Worm (Caenorhabditis elegans) whole organism, L4 larva: ENCODE data around the gene ZC8.6.

Source experiments
- ceh-44 ChIP-seq: fragments of 200-800 bp; sonication (Bioruptor generic); IDR thresholded peaks from 2 replicates; pipeline ENCODE4 v1.3.6; 2022; ENCODE audit warnings: missing genetic modification reagents, missing genetic modification characterization, missing compliant biosample characterization
- egl-27 ChIP-seq: sonication (generic microtip); optimal IDR thresholded peaks from 3 replicates; lab custom pipeline; 2017; ENCODE audit warnings: missing biosample characterization, missing genetic modification reagents, missing genetic modification characterization
- fkh-10 ChIP-seq: fragments of 150-350 bp; optimal IDR thresholded peaks from 2 replicates; lab custom pipeline; 2014; ENCODE audit warnings: missing biosample characterization, missing genetic modification reagents, missing genetic modification characterization
- fos-1 ChIP-seq: fragments of 150-350 bp; optimal IDR thresholded peaks from 2 replicates; lab custom pipeline; 2014; ENCODE audit warnings: missing biosample characterization, missing genetic modification characterization
- lin-39 ChIP-seq: fragments of 150-350 bp; optimal IDR thresholded peaks from 2 replicates; lab custom pipeline; 2014; ENCODE audit warnings: missing biosample characterization, missing genetic modification reagents, missing genetic modification characterization
- madf-5 ChIP-seq, 2 experiments: fragments of 200-800 bp; sonication (Bioruptor generic); IDR thresholded peaks; 2 replicates each; pipeline ENCODE4 v1.3.6; 2022; ENCODE audit warnings: missing compliant biosample characterization in 2 of 2, missing genetic modification characterization in 2 of 2
- mep-1 ChIP-seq: fragments of 150-350 bp; sonication (generic microtip); optimal IDR thresholded peaks from 3 replicates; lab custom pipeline; 2014; ENCODE audit warnings: missing biosample characterization, missing genetic modification characterization
- nhr-237 ChIP-seq: sonication (generic microtip); optimal IDR thresholded peaks from 2 replicates; lab custom pipeline; 2017; ENCODE audit warnings: missing biosample characterization, missing genetic modification characterization
- pqm-1 ChIP-seq: sonication (generic microtip); optimal IDR thresholded peaks from 2 replicates; lab custom pipeline; 2017; ENCODE audit warnings: missing biosample characterization, missing genetic modification characterization
- snpc-4 ChIP-seq: fragments of 150-350 bp; optimal IDR thresholded peaks from 2 replicates; lab custom pipeline; 2014; ENCODE audit warnings: missing biosample characterization, missing genetic modification characterization
- unc-130 ChIP-seq: sonication (generic microtip); optimal IDR thresholded peaks from 2 replicates; lab custom pipeline; 2016; ENCODE audit warnings: missing genetic modification reagents, missing genetic modification characterization, missing compliant biosample characterization

DNA sequence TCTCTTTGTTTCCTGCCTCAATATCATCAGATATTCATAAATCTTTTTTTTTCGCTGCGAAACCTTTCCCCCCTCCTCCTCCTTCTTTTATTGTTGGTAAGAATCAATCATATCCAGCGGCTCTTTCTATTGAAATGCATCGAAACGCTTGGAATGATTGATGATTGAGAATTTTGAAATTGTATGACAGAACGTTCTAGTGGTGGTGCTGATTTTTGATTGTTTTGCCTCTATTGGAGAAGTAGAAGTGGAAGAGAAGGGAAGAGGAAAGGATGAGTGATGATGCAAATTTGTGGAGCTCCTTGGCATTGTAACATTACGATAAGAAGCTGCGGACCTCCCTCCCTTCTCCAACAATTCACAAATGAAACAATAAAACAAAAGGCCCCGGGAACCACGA is 31.8 kb downstream of the ZC8.6 start:
- TF ChIP-seq egl-27 (tag; lab: Kevin White, UChicago) (no peak), ceh-44 (no peak), mep-1 (tag; lab: Kevin White, UChicago) (no peak), nhr-237 (tag; lab: Kevin White, UChicago) (no peak), madf-5 (GFP tag; IDR thresholded peaks at IDR 0.05; lab: Robert Waterston, UW) (no peak), unc-130 (GFP tag; lab: Kevin White, UChicago) (no peak), snpc-4 (tag; lab: Kevin White, UChicago) (no peak), fkh-10 (GFP tag; lab: Kevin White, UChicago) (no peak), fos-1 (no peak), pqm-1 (tag; lab: Kevin White, UChicago) (no peak), lin-39 (tag; lab: Kevin White, UChicago) (no peak)
